Worm (Caenorhabditis elegans): ENCODE measurements around the gene nspc-1.

ce11 chrX:8509088-8509487, 25.8 kb downstream of the nspc-1 start:
- TF ChIP-seq aly-1 (tag; optimal IDR thresholded peaks at IDR 0.05): no peak
- no peak for TF ChIP-seq ets-7 (tag; optimal IDR thresholded peaks at IDR 0.05)
- no peak for TF ChIP-seq tra-4 (tag; optimal IDR thresholded peaks at IDR 0.05)
- no peak for TF ChIP-seq B0310.2 (tag; optimal IDR thresholded peaks at IDR 0.05)
- TF ChIP-seq flt-1 (GFP tag; IDR thresholded peaks at IDR 0.05): no peak
- no peak for TF ChIP-seq ama-1 (optimal IDR thresholded peaks at IDR 0.05)
- TF ChIP-seq hmbx-1 (tag; optimal IDR thresholded peaks at IDR 0.05): no peak
- no peak for TF ChIP-seq pes-1 (GFP tag; IDR thresholded peaks at IDR 0.05)
